Fruit fly (Drosophila melanogaster) whole organism, embryonic: Measurements from ENCODE around the gene Caper.

Source experiments
- Atf3 ChIP-seq: fragments of 200-800 bp; sonication (Bioruptor generic); optimal IDR thresholded peaks from 3 replicates; lab custom pipeline; 2016; ENCODE audit warnings: missing biosample characterization, missing genetic modification characterization
- Awh ChIP-seq: fragments of 200-800 bp; sonication (Bioruptor generic); IDR thresholded peaks from 2 replicates; pipeline ENCODE4, ENCODE4 v1.3.6; 2022; ENCODE audit warnings: missing biosample characterization, missing genetic modification characterization
- CG10565 ChIP-seq: fragments of 200-800 bp; sonication (Bioruptor generic); optimal IDR thresholded peaks from 3 replicates; lab custom pipeline; 2016; ENCODE audit warnings: missing biosample characterization, mild to moderate bottlenecking, missing genetic modification characterization
- CG13894 ChIP-seq: fragments of 200-800 bp; sonication (Bioruptor generic); optimal IDR thresholded peaks from 3 replicates; lab custom pipeline; 2018; ENCODE audit warnings: missing biosample characterization, mild to moderate bottlenecking, missing genetic modification characterization, moderate library complexity
- CG15269 ChIP-seq: fragments of 200-800 bp; sonication (Bioruptor generic); optimal IDR thresholded peaks from 2 replicates; lab custom pipeline; 2018; ENCODE audit warnings: missing biosample characterization, mild to moderate bottlenecking, missing genetic modification characterization, moderate library complexity
- CG16779 ChIP-seq: fragments of 200-800 bp; sonication (Bioruptor generic); IDR thresholded peaks from 2 replicates; pipeline ENCODE4 v1.3.6; 2022; ENCODE audit warnings: missing biosample characterization, missing genetic modification characterization
- CG16813 ChIP-seq: fragments of 200-800 bp; sonication (Bioruptor generic); IDR thresholded peaks from 3 replicates; pipeline ENCODE4 v1.3.6; 2022; ENCODE audit warnings: missing biosample characterization, missing genetic modification characterization; ENCODE audit not compliant: partially characterized antibody
- CG17568 ChIP-seq: fragments of 200-800 bp; sonication (Bioruptor generic); optimal IDR thresholded peaks from 2 replicates; lab custom pipeline; 2018; ENCODE audit warnings: missing biosample characterization, mild to moderate bottlenecking, missing genetic modification characterization, moderate library complexity
- CG1832 ChIP-seq: fragments of 200-800 bp; sonication (Bioruptor generic); optimal IDR thresholded peaks from 2 replicates; lab custom pipeline; 2017; ENCODE audit warnings: missing biosample characterization, mild to moderate bottlenecking, missing genetic modification characterization, inconsistent platforms
- CG18619 ChIP-seq: fragments of 200-800 bp; sonication (Bioruptor generic); optimal IDR thresholded peaks from 3 replicates; lab custom pipeline; 2017; ENCODE audit warnings: missing biosample characterization, mild to moderate bottlenecking, missing genetic modification characterization
- CG31224 ChIP-seq: fragments of 200-800 bp; sonication (Bioruptor generic); IDR thresholded peaks from 2 replicates; pipeline ENCODE4 v1.3.6; 2022; ENCODE audit warnings: missing biosample characterization, missing genetic modification characterization
- CG33213 ChIP-seq: fragments of 200-800 bp; sonication (Bioruptor generic); optimal IDR thresholded peaks from 3 replicates; lab custom pipeline; 2016; ENCODE audit warnings: missing biosample characterization, missing genetic modification characterization
- CG4360 ChIP-seq: fragments of 200-800 bp; sonication (Bioruptor generic); IDR thresholded peaks from 2 replicates; pipeline ENCODE4 v1.3.6; 2022; ENCODE audit warnings: missing biosample characterization, missing genetic modification characterization
- CG5245 ChIP-seq: fragments of 200-800 bp; sonication (Bioruptor generic); optimal IDR thresholded peaks from 3 replicates; lab custom pipeline; 2016; ENCODE audit warnings: missing biosample characterization, missing genetic modification characterization
- CG7372 ChIP-seq: fragments of 200-800 bp; sonication (Bioruptor generic); IDR thresholded peaks from 2 replicates; pipeline ENCODE4 v1.3.6; 2022; ENCODE audit warnings: missing biosample characterization, missing genetic modification characterization
- CG7963 ChIP-seq: fragments of 200-800 bp; sonication (Bioruptor generic); IDR thresholded peaks from 3 replicates; pipeline ENCODE4 v1.3.6; 2022; ENCODE audit warnings: missing biosample characterization, missing genetic modification characterization; ENCODE audit not compliant: partially characterized antibody
- CG8765 ChIP-seq: fragments of 200-800 bp; sonication (Bioruptor generic); IDR thresholded peaks from 2 replicates; pipeline ENCODE4 v1.3.6; 2022; ENCODE audit warnings: missing biosample characterization, missing genetic modification characterization
- CrebB ChIP-seq: fragments of 200-800 bp; sonication (Bioruptor generic); optimal IDR thresholded peaks from 3 replicates; lab custom pipeline; 2018; ENCODE audit warnings: missing biosample characterization, mild to moderate bottlenecking, missing genetic modification characterization
- Dek ChIP-seq: fragments of 200-800 bp; sonication (Bioruptor generic); optimal IDR thresholded peaks from 3 replicates; lab custom pipeline; 2019; ENCODE audit warnings: missing biosample characterization, mild to moderate bottlenecking, missing genetic modification characterization, moderate library complexity
- Doc2 ChIP-seq: fragments of 200-800 bp; sonication (Bioruptor generic); IDR thresholded peaks from 2 replicates; pipeline ENCODE4 v1.3.6; 2022; ENCODE audit warnings: missing biosample characterization, missing genetic modification characterization
- Dp ChIP-seq: fragments of 200-800 bp; sonication (Bioruptor generic); optimal IDR thresholded peaks from 2 replicates; lab custom pipeline; 2018; ENCODE audit warnings: missing biosample characterization, mild to moderate bottlenecking, missing genetic modification characterization, moderate library complexity
- ERR ChIP-seq: fragments of 200-800 bp; sonication (Bioruptor generic); optimal IDR thresholded peaks from 2 replicates; lab custom pipeline; 2016; ENCODE audit warnings: missing biosample characterization, missing genetic modification characterization
- Eip74EF ChIP-seq, 2 experiments: fragments of 200-800 bp in 1 of 2; fragments of >200 bp in 1 of 2; sonication (Bioruptor generic) in 1 of 2; optimal IDR thresholded peaks; 2 replicates each; lab custom pipeline; 2017 to 2019; ENCODE audit warnings: missing biosample characterization in 2 of 2, missing genetic modification characterization in 2 of 2, mild to moderate bottlenecking in 1 of 2, moderate library complexity in 1 of 2
- HLHmδ ChIP-seq: fragments of 200-800 bp; sonication (Bioruptor generic); optimal IDR thresholded peaks from 2 replicates; lab custom pipeline; 2018; ENCODE audit warnings: missing biosample characterization, mild to moderate bottlenecking, missing genetic modification characterization, moderate library complexity
- HmgD ChIP-seq: fragments of 200-800 bp; sonication (Bioruptor generic); optimal IDR thresholded peaks from 3 replicates; lab custom pipeline; 2016; ENCODE audit warnings: missing biosample characterization, missing genetic modification characterization
- Hr39 ChIP-seq: fragments of >200 bp; optimal IDR thresholded peaks from 2 replicates; lab custom pipeline; 2017
- NFAT ChIP-seq: fragments of 200-800 bp; sonication (Bioruptor generic); IDR thresholded peaks from 2 replicates; pipeline ENCODE4 v1.3.6; 2022; ENCODE audit warnings: missing biosample characterization, missing genetic modification characterization
- NfI ChIP-seq: fragments of 200-800 bp; sonication (Bioruptor generic); optimal IDR thresholded peaks from 3 replicates; lab custom pipeline; 2018; ENCODE audit warnings: missing biosample characterization, mild to moderate bottlenecking, missing genetic modification characterization, moderate library complexity
- Pdp1 ChIP-seq, 2 experiments: fragments of 200-800 bp; sonication (Bioruptor generic); optimal IDR thresholded peaks; 3 replicates each; lab custom pipeline; 2016; ENCODE audit warnings: missing biosample characterization in 2 of 2, missing genetic modification characterization in 2 of 2, mild to moderate bottlenecking in 1 of 2, moderate library complexity in 1 of 2
- Xbp1 ChIP-seq: fragments of 200-800 bp; sonication (Bioruptor generic); optimal IDR thresholded peaks from 3 replicates; lab custom pipeline; 2016; ENCODE audit warnings: missing biosample characterization, mild to moderate bottlenecking, missing genetic modification characterization
- amos ChIP-seq: fragments of 200-800 bp; sonication (Bioruptor generic); IDR thresholded peaks from 2 replicates; pipeline ENCODE4 v1.3.6; 2022; ENCODE audit warnings: missing biosample characterization, missing genetic modification characterization; ENCODE audit not compliant: partially characterized antibody
- az2 ChIP-seq: fragments of 200-800 bp; sonication (Bioruptor generic); optimal IDR thresholded peaks from 3 replicates; lab custom pipeline; 2016; ENCODE audit warnings: missing biosample characterization, missing genetic modification characterization
- bigmax ChIP-seq: fragments of 200-800 bp; sonication (Bioruptor generic); optimal IDR thresholded peaks from 2 replicates; lab custom pipeline; 2018; ENCODE audit warnings: missing biosample characterization, mild to moderate bottlenecking, missing genetic modification characterization
- bowl ChIP-seq: fragments of 200-800 bp; sonication (Bioruptor generic); IDR thresholded peaks from 2 replicates; pipeline ENCODE4 v1.3.6; 2022; ENCODE audit warnings: missing biosample characterization, missing genetic modification characterization
- crol ChIP-seq: fragments of 200-800 bp; sonication (Bioruptor generic); IDR thresholded peaks from 2 replicates; pipeline ENCODE4 v1.3.6; 2022; ENCODE audit warnings: missing biosample characterization, missing genetic modification characterization
- fd96Cb ChIP-seq: fragments of 200-800 bp; sonication (Bioruptor generic); optimal IDR thresholded peaks from 2 replicates; lab custom pipeline; 2018; ENCODE audit warnings: missing biosample characterization, mild to moderate bottlenecking, missing genetic modification characterization, moderate library complexity
- fu2 ChIP-seq: fragments of 200-800 bp; sonication (Bioruptor generic); optimal IDR thresholded peaks from 2 replicates; lab custom pipeline; 2016; ENCODE audit warnings: missing biosample characterization, missing genetic modification characterization
- grn ChIP-seq: fragments of 200-800 bp; sonication (Bioruptor generic); optimal IDR thresholded peaks from 3 replicates; lab custom pipeline; 2017; ENCODE audit warnings: missing biosample characterization, missing genetic modification characterization
- gsb ChIP-seq: fragments of 200-800 bp; sonication (Bioruptor generic); IDR thresholded peaks from 2 replicates; pipeline ENCODE4 v1.3.6; 2022; ENCODE audit warnings: missing biosample characterization, missing genetic modification characterization
- hkb ChIP-seq, 2 experiments: fragments of 200-800 bp in 1 of 2; fragments of >200 bp in 1 of 2; sonication (Bioruptor generic) in 1 of 2; IDR thresholded peaks in 1 of 2; optimal IDR thresholded peaks in 1 of 2; 2 replicates each; pipeline versions ENCODE4 v1.3.6 to Lab custom; 2017 to 2022; ENCODE audit warnings: missing biosample characterization in 1 of 2, missing genetic modification characterization in 1 of 2
- klu ChIP-seq: fragments of 200-800 bp; sonication (Bioruptor generic); IDR thresholded peaks from 2 replicates; pipeline ENCODE4 v1.3.6; 2022; ENCODE audit warnings: missing biosample characterization, missing genetic modification characterization
- knrl ChIP-seq: fragments of 200-800 bp; sonication (Bioruptor generic); IDR thresholded peaks from 3 replicates; pipeline ENCODE4 v1.3.6; 2022; ENCODE audit warnings: missing biosample characterization, missing genetic modification characterization; ENCODE audit not compliant: partially characterized antibody
- lbe ChIP-seq: fragments of 200-800 bp; sonication (Bioruptor generic); optimal IDR thresholded peaks from 2 replicates; lab custom pipeline; 2016; ENCODE audit warnings: missing biosample characterization, mild to moderate bottlenecking, missing genetic modification characterization
- lmd ChIP-seq: fragments of 200-800 bp; sonication (Bioruptor generic); IDR thresholded peaks from 2 replicates; pipeline ENCODE4 v1.3.6; 2022; ENCODE audit warnings: missing biosample characterization, missing genetic modification characterization
- nmo ChIP-seq: fragments of 200-800 bp; sonication (Bioruptor generic); optimal IDR thresholded peaks from 2 replicates; lab custom pipeline; 2018; ENCODE audit warnings: missing biosample characterization, mild to moderate bottlenecking, missing genetic modification characterization, moderate library complexity
- seq ChIP-seq: fragments of 200-800 bp; sonication (Bioruptor generic); IDR thresholded peaks from 2 replicates; pipeline ENCODE4 v1.3.6; 2022; ENCODE audit warnings: missing biosample characterization, missing genetic modification characterization
- sisA ChIP-seq: fragments of 200-800 bp; sonication (Bioruptor generic); IDR thresholded peaks from 2 replicates; pipeline ENCODE4 v1.3.6; 2022; ENCODE audit warnings: missing biosample characterization, missing genetic modification characterization
- sna ChIP-seq: fragments of 200-800 bp; sonication (Bioruptor generic); IDR thresholded peaks from 2 replicates; pipeline ENCODE4 v1.3.6; 2022; ENCODE audit warnings: missing biosample characterization, missing genetic modification characterization; ENCODE audit not compliant: partially characterized antibody
- stwl ChIP-seq: fragments of 200-800 bp; sonication (Bioruptor generic); optimal IDR thresholded peaks from 3 replicates; lab custom pipeline; 2018; ENCODE audit warnings: missing biosample characterization, mild to moderate bottlenecking, missing genetic modification characterization, moderate library complexity
- vfl ChIP-seq: fragments of 200-800 bp; sonication (Bioruptor generic); optimal IDR thresholded peaks from 2 replicates; lab custom pipeline; 2016; ENCODE audit warnings: missing biosample characterization, missing genetic modification characterization
- vvl ChIP-seq: fragments of 200-800 bp; sonication (Bioruptor generic); IDR thresholded peaks from 2 replicates; pipeline ENCODE4 v1.3.6; 2022; ENCODE audit warnings: missing biosample characterization, missing genetic modification characterization

Caper gene

dm6 chr2L:7065687-7066086 is 33.2 kb downstream of the Caper start, which contains the start of gene Nuf2 (continued):
- TF ChIP-seq Eip74EF (GFP tag; optimal IDR thresholded peaks at IDR 0.05; lab: Kevin White, UChicago) = peak in 1 of 2 experiments; percentile 4
- peak; percentile 80 for TF ChIP-seq Dp (GFP tag; lab: Kevin White, UChicago)
- no peak for TF ChIP-seq lmd
- no peak for TF ChIP-seq CrebB (tag; lab: Kevin White, UChicago)
- TF ChIP-seq hkb (optimal IDR thresholded peaks at IDR 0.05; lab: Kevin White, UChicago) = peak; percentile 20
- TF ChIP-seq hkb (GFP tag; IDR thresholded peaks at IDR 0.05; lab: Robert Waterston, UW) = no peak
- no peak for TF ChIP-seq sna (GFP tag; lab: Robert Waterston, UW)
- no peak for TF ChIP-seq amos (GFP tag; lab: Robert Waterston, UW)
- TF ChIP-seq Dek = no peak
- no peak for TF ChIP-seq ERR (GFP tag; lab: Kevin White, UChicago)
- TF ChIP-seq Atf3 (GFP tag; lab: Kevin White, UChicago) = no peak
- no peak for TF ChIP-seq lbe (GFP tag; lab: Kevin White, UChicago)
- no peak for TF ChIP-seq bowl (GFP tag; lab: Robert Waterston, UW)
- TF ChIP-seq Xbp1 (GFP tag; lab: Kevin White, UChicago) = no peak
- TF ChIP-seq CG18619 (GFP tag; lab: Kevin White, UChicago) = no peak
- no peak for TF ChIP-seq CG10565 (GFP tag; lab: Kevin White, UChicago)
- 0 out of 2 replicates have a peak, but pooled peaks have one; percentile 26 for TF ChIP-seq CG16779
- no peak for TF ChIP-seq gsb (GFP tag; lab: Robert Waterston, UW)
- peak; percentile 70 for TF ChIP-seq stwl (tag; lab: Kevin White, UChicago)
- TF ChIP-seq CG31224 = no peak
- TF ChIP-seq fd96Cb (tag; lab: Kevin White, UChicago) = no peak
- no peak for TF ChIP-seq HLHmδ (GFP tag; lab: Kevin White, UChicago)
- TF ChIP-seq Awh (GFP tag; lab: Robert Waterston, UW) = no peak
- peak; percentile 8; the same call in 1 of the 2 replicates for TF ChIP-seq NFAT (GFP tag; lab: Robert Waterston, UW)
- no peak for TF ChIP-seq CG16813 (GFP tag; lab: Robert Waterston, UW)
- TF ChIP-seq crol (GFP tag; lab: Robert Waterston, UW) = no peak
- TF ChIP-seq CG1832 (GFP tag; lab: Kevin White, UChicago) = no peak
- no peak for TF ChIP-seq grn
- TF ChIP-seq CG4360 = no peak
- TF ChIP-seq NfI (GFP tag; lab: Kevin White, UChicago) = no peak
- no peak for TF ChIP-seq CG15269 (tag; lab: Kevin White, UChicago)
- no peak for TF ChIP-seq fu2 (GFP tag; lab: Kevin White, UChicago)
- peak; percentile 35; the same call in 1 of the 3 replicates for TF ChIP-seq knrl (GFP tag; lab: Robert Waterston, UW)
- TF ChIP-seq az2 (GFP tag; lab: Kevin White, UChicago) = no peak
- TF ChIP-seq Hr39 (lab: Kevin White, UChicago) = no peak
- no peak for TF ChIP-seq CG7963 (GFP tag; lab: Robert Waterston, UW)
- no peak for TF ChIP-seq CG5245 (GFP tag; lab: Kevin White, UChicago)
- TF ChIP-seq Doc2 = no peak
- TF ChIP-seq HmgD (GFP tag; lab: Kevin White, UChicago) = peak; percentile 28
- no peak for TF ChIP-seq CG17568 (GFP tag; lab: Kevin White, UChicago)
- peak; percentile 46 for TF ChIP-seq nmo (GFP tag; lab: Kevin White, UChicago)
- TF ChIP-seq bigmax (GFP tag; lab: Kevin White, UChicago) = peak; percentile 26
- TF ChIP-seq CG33213 = peak; percentile 69
- no peak for TF ChIP-seq vfl
- no peak for TF ChIP-seq vvl
- TF ChIP-seq seq (GFP tag; lab: Robert Waterston, UW) = no peak
- TF ChIP-seq CG8765 = no peak
- no peak for TF ChIP-seq CG13894 (tag; lab: Kevin White, UChicago)
- peak in 1 of 2 experiments; percentile 24 for TF ChIP-seq Pdp1 (GFP tag; optimal IDR thresholded peaks at IDR 0.05; lab: Kevin White, UChicago)
- no peak for TF ChIP-seq CG7372 (GFP tag; lab: Robert Waterston, UW)
- no peak for TF ChIP-seq klu (GFP tag; lab: Robert Waterston, UW)
- no peak for TF ChIP-seq sisA (GFP tag; lab: Robert Waterston, UW)
